Worm (Caenorhabditis elegans) whole organism, L3 larva: Measurements from ENCODE around the gene srb-13.

Experiments
- ama-1 ChIP-seq: fragments of 150-350 bp; optimal IDR thresholded peaks from 2 replicates; lab custom pipeline; 2018
- daf-12 ChIP-seq: fragments of 150-350 bp; optimal IDR thresholded peaks from 2 replicates; lab custom pipeline; 2014; ENCODE audit warnings: missing biosample characterization, missing genetic modification reagents, missing genetic modification characterization
- egl-27 ChIP-seq: sonication (generic microtip); optimal IDR thresholded peaks from 4 replicates; lab custom pipeline; 2017; ENCODE audit warnings: missing biosample characterization, missing genetic modification reagents, missing genetic modification characterization
- fos-1 ChIP-seq: fragments of 150-350 bp; optimal IDR thresholded peaks from 2 replicates; lab custom pipeline; 2014; ENCODE audit warnings: missing biosample characterization, missing genetic modification characterization
- nhr-11 ChIP-seq: fragments of 150-350 bp; optimal IDR thresholded peaks from 2 replicates; lab custom pipeline; 2014; ENCODE audit warnings: missing biosample characterization, missing genetic modification characterization
- nhr-12 ChIP-seq: fragments of 150-350 bp; optimal IDR thresholded peaks from 2 replicates; lab custom pipeline; 2014; ENCODE audit warnings: missing biosample characterization, missing genetic modification characterization
- nhr-237 ChIP-seq: fragments of 150-350 bp; optimal IDR thresholded peaks from 2 replicates; lab custom pipeline; 2014; ENCODE audit warnings: missing biosample characterization, missing genetic modification characterization
- nhr-28 ChIP-seq: fragments of 150-350 bp; optimal IDR thresholded peaks from 2 replicates; lab custom pipeline; 2014; ENCODE audit warnings: missing biosample characterization, missing genetic modification characterization
- pqm-1 ChIP-seq: fragments of 150-350 bp; optimal IDR thresholded peaks from 2 replicates; lab custom pipeline; 2017; ENCODE audit warnings: missing biosample characterization, missing genetic modification characterization, inconsistent platforms
- zag-1 ChIP-seq: fragments of 150-350 bp; optimal IDR thresholded peaks from 2 replicates; lab custom pipeline; 2014; ENCODE audit warnings: missing biosample characterization, missing genetic modification characterization
- ztf-4 ChIP-seq: fragments of 150-350 bp; optimal IDR thresholded peaks from 2 replicates; lab custom pipeline; 2014; ENCODE audit warnings: missing biosample characterization, missing genetic modification characterization

- TF ChIP-seq nhr-12 (no peak), ama-1 (lab: Kevin White, UChicago) (no peak), egl-27 (tag; lab: Kevin White, UChicago) (no peak), fos-1 (tag; lab: Kevin White, UChicago) (no peak), ztf-4 (tag; lab: Kevin White, UChicago) (no peak), nhr-237 (no peak), nhr-28 (tag; lab: Kevin White, UChicago) (no peak), nhr-11 (no peak), zag-1 (tag; lab: Kevin White, UChicago) (no peak), pqm-1 (tag; lab: Kevin White, UChicago) (no peak), daf-12 (no peak)
These were observed 442 bp downstream of the srb-13 start, which contains the start of gene msp-45 for ce11 chrII:5156983-5157382.
